Fruit fly (Drosophila melanogaster) whole organism, embryonic: ENCODE data around the gene Ubi-p5E.

Source experiments
- CG10267 ChIP-seq: fragments of 200-800 bp; sonication (Bioruptor generic); optimal IDR thresholded peaks from 2 replicates; lab custom pipeline; 2018; ENCODE audit warnings: missing biosample characterization, mild to moderate bottlenecking, missing genetic modification characterization, moderate library complexity
- CG11093 ChIP-seq: fragments of 200-800 bp; sonication (Bioruptor generic); IDR thresholded peaks from 3 replicates; pipeline ENCODE4 v1.3.6; 2022; ENCODE audit warnings: missing biosample characterization, missing genetic modification characterization
- CG15514 ChIP-seq: fragments of 200-800 bp; sonication (Bioruptor generic); optimal IDR thresholded peaks from 3 replicates; lab custom pipeline; 2017; ENCODE audit warnings: missing biosample characterization, missing genetic modification characterization, mild to moderate bottlenecking, moderate library complexity, missing genetic modification reagents
- CG16863 ChIP-seq: fragments of 200-800 bp; sonication (Bioruptor generic); optimal IDR thresholded peaks from 3 replicates; lab custom pipeline; 2016; ENCODE audit warnings: missing biosample characterization, missing genetic modification characterization
- CG2120 ChIP-seq: fragments of 200-800 bp; sonication (Bioruptor generic); optimal IDR thresholded peaks from 3 replicates; lab custom pipeline; 2016; ENCODE audit warnings: missing biosample characterization, missing genetic modification characterization
- CG31388 ChIP-seq: fragments of 200-800 bp; sonication (Bioruptor generic); optimal IDR thresholded peaks from 2 replicates; lab custom pipeline; 2016; ENCODE audit warnings: missing biosample characterization, missing genetic modification characterization
- CG33557 ChIP-seq: fragments of 200-800 bp; sonication (Bioruptor generic); optimal IDR thresholded peaks from 2 replicates; lab custom pipeline; 2019; ENCODE audit warnings: missing biosample characterization, mild to moderate bottlenecking, missing genetic modification characterization, moderate library complexity
- CG4282 ChIP-seq: fragments of 200-800 bp; sonication (Bioruptor generic); optimal IDR thresholded peaks from 2 replicates; lab custom pipeline; 2016; ENCODE audit warnings: missing biosample characterization, missing genetic modification characterization
- CG4404 ChIP-seq: fragments of 200-800 bp; sonication (Bioruptor generic); IDR thresholded peaks from 2 replicates; pipeline ENCODE4 v1.3.6; 2022; ENCODE audit warnings: missing biosample characterization, missing genetic modification characterization
- CG5953 ChIP-seq: fragments of 200-800 bp; sonication (Bioruptor generic); IDR thresholded peaks from 2 replicates; pipeline ENCODE4 v1.3.6; 2022; ENCODE audit warnings: missing biosample characterization, missing genetic modification characterization
- CG6854 ChIP-seq: fragments of 200-800 bp; sonication (Bioruptor generic); optimal IDR thresholded peaks from 3 replicates; lab custom pipeline; 2017; ENCODE audit warnings: missing biosample characterization, mild to moderate bottlenecking, missing genetic modification characterization
- CG8089 ChIP-seq: fragments of 200-800 bp; sonication (Bioruptor generic); optimal IDR thresholded peaks from 3 replicates; lab custom pipeline; 2016; ENCODE audit warnings: missing biosample characterization, missing genetic modification characterization
- CG8924 ChIP-seq: fragments of 200-800 bp; optimal IDR thresholded peaks from 3 replicates; lab custom pipeline; 2019; ENCODE audit warnings: missing biosample characterization, mild to moderate bottlenecking, missing genetic modification characterization, moderate library complexity
- CG9797 ChIP-seq: fragments of 200-800 bp; sonication (Bioruptor generic); optimal IDR thresholded peaks from 3 replicates; lab custom pipeline; 2018; ENCODE audit warnings: missing biosample characterization, mild to moderate bottlenecking, missing genetic modification characterization
- CG9876 ChIP-seq: fragments of 200-800 bp; sonication (Bioruptor generic); optimal IDR thresholded peaks from 2 replicates; lab custom pipeline; 2016; ENCODE audit warnings: missing biosample characterization, missing genetic modification characterization
- Dfd ChIP-seq, 2 experiments: fragments of >200 bp; optimal IDR thresholded peaks; 2 replicates each; lab custom pipeline; 2017; ENCODE audit warnings: missing biosample characterization in 2 of 2, missing genetic modification characterization in 2 of 2
- Doc2 ChIP-seq: fragments of 200-800 bp; sonication (Bioruptor generic); IDR thresholded peaks from 2 replicates; pipeline ENCODE4 v1.3.6; 2022; ENCODE audit warnings: missing biosample characterization, missing genetic modification characterization
- Dref ChIP-seq: fragments of 200-800 bp; sonication (Bioruptor generic); IDR thresholded peaks from 2 replicates; pipeline ENCODE4 v1.3.6; 2022; ENCODE audit warnings: missing biosample characterization, missing genetic modification characterization
- ERR ChIP-seq: fragments of 200-800 bp; sonication (Bioruptor generic); optimal IDR thresholded peaks from 2 replicates; lab custom pipeline; 2016; ENCODE audit warnings: missing biosample characterization, missing genetic modification characterization
- Myb ChIP-seq: fragments of 200-800 bp; sonication (Bioruptor generic); optimal IDR thresholded peaks from 2 replicates; lab custom pipeline; 2016; ENCODE audit warnings: missing biosample characterization, missing genetic modification characterization
- Nf-YC ChIP-seq: fragments of 200-800 bp; optimal IDR thresholded peaks from 3 replicates; lab custom pipeline; 2019; ENCODE audit warnings: missing biosample characterization, mild to moderate bottlenecking, missing genetic modification characterization, moderate library complexity
- Scr ChIP-seq: fragments of 200-800 bp; sonication (Bioruptor generic); IDR thresholded peaks from 2 replicates; pipeline ENCODE4 v1.3.6; 2022; ENCODE audit warnings: missing biosample characterization, missing genetic modification characterization; ENCODE audit not compliant: partially characterized antibody
- Sox102F ChIP-seq: fragments of 200-800 bp; sonication (Bioruptor generic); optimal IDR thresholded peaks from 2 replicates; lab custom pipeline; 2018; ENCODE audit warnings: missing biosample characterization, mild to moderate bottlenecking, missing genetic modification characterization, moderate library complexity
- Spps ChIP-seq: fragments of 200-800 bp; sonication (Bioruptor generic); optimal IDR thresholded peaks from 2 replicates; lab custom pipeline; 2018; ENCODE audit warnings: missing biosample characterization, mild to moderate bottlenecking, missing genetic modification characterization
- Sry-β ChIP-seq: fragments of 200-800 bp; sonication (Bioruptor generic); optimal IDR thresholded peaks from 2 replicates; lab custom pipeline; 2018; ENCODE audit warnings: missing biosample characterization, mild to moderate bottlenecking, missing genetic modification characterization, moderate library complexity
- aop ChIP-seq: fragments of 200-800 bp; sonication (Bioruptor generic); IDR thresholded peaks from 2 replicates; pipeline ENCODE4 v1.3.6; 2022; ENCODE audit warnings: missing biosample characterization, missing genetic modification characterization
- az2 ChIP-seq: fragments of 200-800 bp; sonication (Bioruptor generic); optimal IDR thresholded peaks from 3 replicates; lab custom pipeline; 2016; ENCODE audit warnings: missing biosample characterization, missing genetic modification characterization
- bowl ChIP-seq: fragments of 200-800 bp; sonication (Bioruptor generic); IDR thresholded peaks from 2 replicates; pipeline ENCODE4 v1.3.6; 2022; ENCODE audit warnings: missing biosample characterization, missing genetic modification characterization
- btn ChIP-seq: fragments of 200-800 bp; sonication (Bioruptor generic); optimal IDR thresholded peaks from 2 replicates; lab custom pipeline; 2016; ENCODE audit warnings: missing biosample characterization, missing genetic modification characterization
- cato ChIP-seq: fragments of 200-800 bp; sonication (Bioruptor generic); optimal IDR thresholded peaks from 2 replicates; lab custom pipeline; 2016; ENCODE audit warnings: missing biosample characterization, missing genetic modification characterization, borderline replicate concordance
- cg ChIP-seq: fragments of 200-800 bp; sonication (Bioruptor generic); optimal IDR thresholded peaks from 3 replicates; lab custom pipeline; 2019; ENCODE audit warnings: missing biosample characterization, mild to moderate bottlenecking, missing genetic modification characterization, moderate library complexity
- chn ChIP-seq: fragments of 200-800 bp; sonication (Bioruptor generic); optimal IDR thresholded peaks from 2 replicates; lab custom pipeline; 2016; ENCODE audit warnings: missing biosample characterization, missing genetic modification characterization
- ci ChIP-seq: fragments of 200-800 bp; sonication (Bioruptor generic); IDR thresholded peaks from 3 replicates; pipeline ENCODE4 v1.3.6; 2022; ENCODE audit warnings: missing biosample characterization, missing genetic modification characterization
- dati ChIP-seq: fragments of 200-800 bp; sonication (Bioruptor generic); IDR thresholded peaks from 2 replicates; pipeline ENCODE4 v1.3.6; 2022; ENCODE audit warnings: missing biosample characterization, missing genetic modification characterization
- disco-r ChIP-seq: fragments of 200-800 bp; sonication (Bioruptor generic); optimal IDR thresholded peaks from 2 replicates; lab custom pipeline; 2016; ENCODE audit warnings: missing biosample characterization, missing genetic modification characterization
- dmrt11E ChIP-seq: fragments of 200-800 bp; sonication (Bioruptor generic); optimal IDR thresholded peaks from 3 replicates; lab custom pipeline; 2018; ENCODE audit warnings: missing biosample characterization, mild to moderate bottlenecking, missing genetic modification characterization, moderate library complexity
- emc ChIP-seq: fragments of 200-800 bp; sonication (Bioruptor generic); optimal IDR thresholded peaks from 2 replicates; lab custom pipeline; 2016; ENCODE audit warnings: missing biosample characterization, missing genetic modification characterization
- ems ChIP-seq: fragments of 200-800 bp; sonication (Bioruptor generic); optimal IDR thresholded peaks from 3 replicates; lab custom pipeline; 2016; ENCODE audit warnings: missing biosample characterization, missing genetic modification characterization
- exex ChIP-seq: fragments of 200-800 bp; sonication (Bioruptor generic); optimal IDR thresholded peaks from 4 replicates; lab custom pipeline; 2018; ENCODE audit warnings: missing biosample characterization, mild to moderate bottlenecking, missing genetic modification characterization, moderate library complexity
- fd64A ChIP-seq: fragments of 200-800 bp; sonication (Bioruptor generic); optimal IDR thresholded peaks from 3 replicates; lab custom pipeline; 2018; ENCODE audit warnings: missing biosample characterization, mild to moderate bottlenecking, missing genetic modification characterization
- gce ChIP-seq: fragments of 200-800 bp; sonication (Bioruptor generic); IDR thresholded peaks from 3 replicates; pipeline ENCODE4 v1.3.6; 2022; ENCODE audit warnings: missing biosample characterization, missing genetic modification characterization
- gro ChIP-seq: fragments of 200-800 bp; sonication (Bioruptor generic); optimal IDR thresholded peaks from 2 replicates; lab custom pipeline; 2016; ENCODE audit warnings: missing biosample characterization, missing genetic modification characterization
- h ChIP-seq: fragments of >200 bp; optimal IDR thresholded peaks from 2 replicates; lab custom pipeline; 2017
- her ChIP-seq: fragments of 200-800 bp; sonication (Bioruptor generic); optimal IDR thresholded peaks from 2 replicates; lab custom pipeline; 2016; ENCODE audit warnings: missing biosample characterization, missing genetic modification characterization
- insv ChIP-seq, 2 experiments: fragments of 200-800 bp; sonication (Bioruptor generic); optimal IDR thresholded peaks; 3 replicates each; lab custom pipeline; 2016 to 2018; ENCODE audit warnings: missing biosample characterization in 2 of 2, missing genetic modification characterization in 2 of 2
- ken ChIP-seq: fragments of 200-800 bp; sonication (Bioruptor generic); IDR thresholded peaks from 3 replicates; pipeline ENCODE4 v1.3.6; 2022; ENCODE audit warnings: missing biosample characterization, missing genetic modification characterization
- nom ChIP-seq: fragments of 200-800 bp; sonication (Bioruptor generic); optimal IDR thresholded peaks from 2 replicates; lab custom pipeline; 2017; ENCODE audit warnings: missing biosample characterization, missing genetic modification characterization, mild to moderate bottlenecking, moderate library complexity, missing genetic modification reagents
- oc ChIP-seq: fragments of 200-800 bp; sonication (Bioruptor generic); optimal IDR thresholded peaks from 2 replicates; lab custom pipeline; 2018; ENCODE audit warnings: missing biosample characterization, mild to moderate bottlenecking, missing genetic modification characterization, moderate library complexity
- ssp ChIP-seq: fragments of 200-800 bp; sonication (Bioruptor generic); IDR thresholded peaks from 2 replicates; pipeline ENCODE4 v1.3.6; 2022; ENCODE audit warnings: missing biosample characterization, missing genetic modification characterization
- trem ChIP-seq: fragments of 200-800 bp; optimal IDR thresholded peaks from 3 replicates; lab custom pipeline; 2019; ENCODE audit warnings: missing biosample characterization, mild to moderate bottlenecking, missing genetic modification characterization, moderate library complexity
- trh ChIP-seq: fragments of 200-800 bp; sonication (Bioruptor generic); optimal IDR thresholded peaks from 2 replicates; lab custom pipeline; 2016; ENCODE audit warnings: missing biosample characterization, missing genetic modification characterization
- wor ChIP-seq: fragments of 200-800 bp; sonication (Bioruptor generic); IDR thresholded peaks from 2 replicates; pipeline ENCODE4 v1.3.6; 2022; ENCODE audit warnings: missing biosample characterization, missing genetic modification characterization
- z ChIP-seq: fragments of 200-800 bp; sonication (Bioruptor generic); IDR thresholded peaks from 3 replicates; pipeline ENCODE4 v1.3.6; 2022; ENCODE audit warnings: missing biosample characterization, missing genetic modification characterization

Gene Ubi-p5E

DNA sequence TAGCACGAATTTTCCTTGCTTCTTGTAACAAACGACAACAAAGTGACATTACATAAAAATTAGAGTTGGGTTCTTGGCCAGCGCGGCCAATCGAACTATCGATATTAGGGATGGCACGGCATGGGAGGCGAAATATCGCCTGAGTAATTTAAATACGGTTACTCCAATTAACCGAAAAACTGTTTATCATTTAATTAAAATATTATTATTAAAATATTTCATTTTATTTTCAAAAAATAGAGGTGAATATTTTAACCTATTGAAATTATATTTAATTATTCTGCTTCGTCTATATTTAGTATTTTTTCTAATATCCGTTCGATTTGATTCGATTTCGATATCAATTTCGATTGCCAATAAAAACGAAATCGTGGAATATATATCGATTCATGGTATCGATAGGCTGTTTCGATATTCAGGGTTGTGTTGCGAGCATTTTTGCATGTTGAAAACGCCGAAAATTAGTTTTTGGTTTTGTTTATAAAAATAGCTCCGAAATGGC is 24.0 kb downstream of the Ubi-p5E start, which contains the start of the genes Rbcn-3A and Spx (continued):
- TF ChIP-seq CG11093: no peak
- no peak for TF ChIP-seq CG4404 (GFP tag; lab: Robert Waterston, UW)
- TF ChIP-seq her (GFP tag; lab: Kevin White, UChicago): no peak
- peak; percentile 77 for TF ChIP-seq Dref (GFP tag; lab: Robert Waterston, UW)
- TF ChIP-seq wor (GFP tag; lab: Robert Waterston, UW): no peak
- no peak for TF ChIP-seq ci (GFP tag; lab: Robert Waterston, UW)
- TF ChIP-seq Sox102F: peak; percentile 49
- no peak for TF ChIP-seq bowl (GFP tag; lab: Robert Waterston, UW)
- TF ChIP-seq Spps (tag; lab: Kevin White, UChicago): no peak
- no peak for TF ChIP-seq trh
- TF ChIP-seq Doc2 (GFP tag; lab: Robert Waterston, UW): no peak
- no peak for TF ChIP-seq gro (GFP tag; lab: Kevin White, UChicago)
- TF ChIP-seq az2 (GFP tag; lab: Kevin White, UChicago): peak; percentile 42
- TF ChIP-seq ken: no peak
- TF ChIP-seq aop (GFP tag; lab: Robert Waterston, UW): no peak
- TF ChIP-seq nom (GFP tag; lab: Kevin White, UChicago): no peak
- no peak for TF ChIP-seq CG16863 (GFP tag; lab: Kevin White, UChicago)
- no peak for TF ChIP-seq ems
- no peak for TF ChIP-seq Sry-β (GFP tag; lab: Kevin White, UChicago)
- no peak for TF ChIP-seq oc (tag; lab: Kevin White, UChicago)
- no peak for TF ChIP-seq emc
- peak; percentile 31 for TF ChIP-seq CG15514 (GFP tag; lab: Kevin White, UChicago)
- no peak for TF ChIP-seq CG4282 (GFP tag; lab: Kevin White, UChicago)
- TF ChIP-seq CG6854: no peak
- no peak for TF ChIP-seq exex
- TF ChIP-seq CG10267 (tag; lab: Kevin White, UChicago): peak; percentile 39
- TF ChIP-seq gce (GFP tag; lab: Robert Waterston, UW): no peak
- TF ChIP-seq CG8924 (tag; lab: Kevin White, UChicago): peak; percentile 52
- TF ChIP-seq CG5953 (GFP tag; lab: Robert Waterston, UW): no peak
- TF ChIP-seq CG9797 (GFP tag; lab: Kevin White, UChicago): peak; percentile 43
- no peak for TF ChIP-seq ERR (GFP tag; lab: Kevin White, UChicago)
- no peak for TF ChIP-seq dati (GFP tag; lab: Robert Waterston, UW)
- TF ChIP-seq cg: no peak
- peak; percentile 24 for TF ChIP-seq CG33557 (GFP tag; lab: Kevin White, UChicago)
- no peak for TF ChIP-seq btn
- no peak for TF ChIP-seq chn (GFP tag; lab: Kevin White, UChicago)
- TF ChIP-seq insv (GFP tag; optimal IDR thresholded peaks at IDR 0.05; lab: Kevin White, UChicago): no peak
- TF ChIP-seq CG8089 (GFP tag; lab: Kevin White, UChicago): no peak
- peak; percentile 94 for TF ChIP-seq Scr
- no peak for TF ChIP-seq Myb (GFP tag; lab: Kevin White, UChicago)
- TF ChIP-seq Nf-YC: peak; percentile 50
- TF ChIP-seq z (GFP tag; lab: Robert Waterston, UW): no peak
- no peak for TF ChIP-seq ssp
- TF ChIP-seq CG9876: no peak
- TF ChIP-seq h: no peak
- TF ChIP-seq CG31388 (GFP tag; lab: Kevin White, UChicago): no peak
- TF ChIP-seq fd64A (GFP tag; lab: Kevin White, UChicago): no peak
- peak; percentile 50 for TF ChIP-seq dmrt11E (tag; lab: Kevin White, UChicago)
- no peak for TF ChIP-seq cato (GFP tag; lab: Kevin White, UChicago)
- TF ChIP-seq Dfd (GFP tag; optimal IDR thresholded peaks at IDR 0.05; lab: Kevin White, UChicago): no peak
- TF ChIP-seq CG2120 (GFP tag; lab: Kevin White, UChicago): peak; percentile 53
- peak; percentile 50 for TF ChIP-seq trem (tag; lab: Kevin White, UChicago)
- TF ChIP-seq disco-r (GFP tag; lab: Kevin White, UChicago): no peak
